Fruit fly (Drosophila melanogaster) whole organism, embryonic: ENCODE results near the gene Mst36Fb.
A peak's percentile ranks its signal among the peaks of the same experiment; 100 is the strongest.

Experiments
- Blimp-1 ChIP-seq: fragments of 200-800 bp; sonication (Bioruptor generic); optimal IDR thresholded peaks from 3 replicates; lab custom pipeline; 2018; ENCODE audit warnings: missing biosample characterization, missing genetic modification characterization, mild to moderate bottlenecking, moderate library complexity, missing genetic modification reagents
- CG10274 ChIP-seq: fragments of 200-800 bp; sonication (Bioruptor generic); optimal IDR thresholded peaks from 3 replicates; lab custom pipeline; 2017; ENCODE audit warnings: missing biosample characterization, mild to moderate bottlenecking, missing genetic modification characterization
- CG10959 ChIP-seq: fragments of 200-800 bp; sonication (Bioruptor generic); IDR thresholded peaks from 2 replicates; pipeline ENCODE4 v1.3.6; 2022; ENCODE audit warnings: missing biosample characterization, missing genetic modification characterization
- CG11085 ChIP-seq: fragments of 200-800 bp; sonication (Bioruptor generic); IDR thresholded peaks from 2 replicates; pipeline ENCODE4 v1.3.6; 2022; ENCODE audit warnings: missing biosample characterization, missing genetic modification characterization
- CG11398 ChIP-seq: fragments of 200-800 bp; sonication (Bioruptor generic); optimal IDR thresholded peaks from 2 replicates; lab custom pipeline; 2016; ENCODE audit warnings: missing biosample characterization, missing genetic modification characterization
- CG12769 ChIP-seq: fragments of 200-800 bp; sonication (Bioruptor generic); optimal IDR thresholded peaks from 2 replicates; lab custom pipeline; 2019; ENCODE audit warnings: missing biosample characterization, mild to moderate bottlenecking, missing genetic modification characterization, moderate library complexity
- CG15011 ChIP-seq: fragments of 200-800 bp; sonication (Bioruptor generic); optimal IDR thresholded peaks from 3 replicates; lab custom pipeline; 2018; ENCODE audit warnings: missing biosample characterization, mild to moderate bottlenecking, missing genetic modification characterization
- CG17612 ChIP-seq: fragments of 200-800 bp; sonication (Bioruptor generic); IDR thresholded peaks from 2 replicates; pipeline ENCODE4 v1.3.6; 2022; ENCODE audit warnings: missing biosample characterization, missing genetic modification characterization
- CG31441 ChIP-seq: fragments of 200-800 bp; sonication (Bioruptor generic); IDR thresholded peaks from 2 replicates; pipeline ENCODE4 v1.3.6; 2022; ENCODE audit warnings: missing biosample characterization, missing genetic modification characterization
- CG4328 ChIP-seq: fragments of 200-800 bp; sonication (Bioruptor generic); optimal IDR thresholded peaks from 3 replicates; lab custom pipeline; 2017; ENCODE audit warnings: missing biosample characterization, missing genetic modification reagents, missing genetic modification characterization
- CG4424 ChIP-seq: fragments of 200-800 bp; sonication (Bioruptor generic); optimal IDR thresholded peaks from 3 replicates; lab custom pipeline; 2016; ENCODE audit warnings: missing biosample characterization, missing genetic modification characterization
- CG6272 ChIP-seq: fragments of 200-800 bp; sonication (Bioruptor generic); IDR thresholded peaks from 2 replicates; pipeline ENCODE4 v1.3.6; 2022; ENCODE audit warnings: missing biosample characterization, missing genetic modification characterization
- CG6689 ChIP-seq: fragments of 200-800 bp; sonication (Bioruptor generic); IDR thresholded peaks from 2 replicates; pipeline ENCODE4 v1.3.6; 2022; ENCODE audit warnings: missing biosample characterization, missing genetic modification characterization
- CG7786 ChIP-seq: fragments of 200-800 bp; sonication (Bioruptor generic); optimal IDR thresholded peaks from 2 replicates; lab custom pipeline; 2016; ENCODE audit warnings: missing biosample characterization, missing genetic modification characterization
- CG8944 ChIP-seq: fragments of 200-800 bp; sonication (Bioruptor generic); optimal IDR thresholded peaks from 3 replicates; lab custom pipeline; 2016; ENCODE audit warnings: missing biosample characterization, missing genetic modification characterization
- CG9797 ChIP-seq: fragments of 200-800 bp; sonication (Bioruptor generic); optimal IDR thresholded peaks from 3 replicates; lab custom pipeline; 2018; ENCODE audit warnings: missing biosample characterization, mild to moderate bottlenecking, missing genetic modification characterization
- CG9817 ChIP-seq: fragments of 200-800 bp; sonication (Bioruptor generic); optimal IDR thresholded peaks from 2 replicates; lab custom pipeline; 2018; ENCODE audit warnings: missing biosample characterization, mild to moderate bottlenecking, missing genetic modification characterization, moderate library complexity
- CrebB ChIP-seq: fragments of 200-800 bp; sonication (Bioruptor generic); optimal IDR thresholded peaks from 3 replicates; lab custom pipeline; 2018; ENCODE audit warnings: missing biosample characterization, mild to moderate bottlenecking, missing genetic modification characterization
- Dfd ChIP-seq, 2 experiments: fragments of >200 bp; optimal IDR thresholded peaks; 2 replicates each; lab custom pipeline; 2017; ENCODE audit warnings: missing biosample characterization in 2 of 2, missing genetic modification characterization in 2 of 2
- Doc2 ChIP-seq: fragments of 200-800 bp; sonication (Bioruptor generic); IDR thresholded peaks from 2 replicates; pipeline ENCODE4 v1.3.6; 2022; ENCODE audit warnings: missing biosample characterization, missing genetic modification characterization
- Elba2 ChIP-seq: fragments of 200-800 bp; sonication (Bioruptor generic); optimal IDR thresholded peaks from 3 replicates; lab custom pipeline; 2016; ENCODE audit warnings: missing biosample characterization, missing genetic modification characterization
- HLH3B ChIP-seq: fragments of 200-800 bp; sonication (Bioruptor generic); IDR thresholded peaks from 2 replicates; pipeline ENCODE4 v1.3.6; 2022; ENCODE audit warnings: missing biosample characterization, missing genetic modification characterization
- Hr51 ChIP-seq, 2 experiments: fragments of 200-800 bp; sonication (Bioruptor generic); optimal IDR thresholded peaks; 2 replicates in 1 of 2; 3 replicates in 1 of 2; lab custom pipeline; 2016 to 2018; ENCODE audit warnings: missing biosample characterization in 2 of 2, missing genetic modification characterization in 2 of 2, mild to moderate bottlenecking in 1 of 2, moderate library complexity in 1 of 2
- Hr78 ChIP-seq, 2 experiments: fragments of 200-800 bp in 1 of 2; fragments of >200 bp in 1 of 2; sonication (Bioruptor generic) in 1 of 2; optimal IDR thresholded peaks; 2 replicates each; lab custom pipeline; 2017 to 2019; ENCODE audit warnings: missing biosample characterization in 2 of 2, missing genetic modification characterization in 2 of 2, mild to moderate bottlenecking in 1 of 2, moderate library complexity in 1 of 2
- Med ChIP-seq: fragments of 200-800 bp; sonication (Bioruptor generic); peaks from one replicate; lab custom pipeline; 2016; ENCODE audit warnings: missing biosample characterization, missing genetic modification characterization, mild to moderate bottlenecking, inconsistent platforms, moderate library complexity
- Opbp ChIP-seq: fragments of 200-800 bp; sonication (Bioruptor generic); IDR thresholded peaks from 3 replicates; pipeline ENCODE4 v1.3.6; 2022; ENCODE audit warnings: missing biosample characterization, missing genetic modification characterization; ENCODE audit not compliant: partially characterized antibody
- bab2 ChIP-seq: fragments of 200-800 bp; sonication (Bioruptor generic); optimal IDR thresholded peaks from 2 replicates; lab custom pipeline; 2016; ENCODE audit warnings: missing biosample characterization, missing genetic modification characterization
- cad ChIP-seq: fragments of >200 bp; optimal IDR thresholded peaks from 2 replicates; lab custom pipeline; 2017; ENCODE audit warnings: missing biosample characterization, missing genetic modification characterization
- corto ChIP-seq: fragments of 200-800 bp; sonication (Bioruptor generic); optimal IDR thresholded peaks from 2 replicates; lab custom pipeline; 2016; ENCODE audit warnings: missing biosample characterization, mild to moderate bottlenecking, missing genetic modification characterization, moderate library complexity
- dm ChIP-seq: fragments of 200-800 bp; sonication (Bioruptor generic); optimal IDR thresholded peaks from 3 replicates; lab custom pipeline; 2016; ENCODE audit warnings: missing biosample characterization, missing genetic modification characterization
- eve ChIP-seq, 2 experiments: fragments of >200 bp; optimal IDR thresholded peaks; 2 replicates each; lab custom pipeline; 2017; ENCODE audit warnings: missing biosample characterization in 2 of 2, missing genetic modification characterization in 2 of 2
- ewg ChIP-seq: fragments of 200-800 bp; sonication (Bioruptor generic); optimal IDR thresholded peaks from 3 replicates; lab custom pipeline; 2017; ENCODE audit warnings: mild to moderate bottlenecking, missing biosample characterization, missing genetic modification reagents, missing genetic modification characterization
- fd102C ChIP-seq: fragments of 200-800 bp; sonication (Bioruptor generic); optimal IDR thresholded peaks from 2 replicates; lab custom pipeline; 2018; ENCODE audit warnings: missing biosample characterization, mild to moderate bottlenecking, missing genetic modification characterization, moderate library complexity
- fru ChIP-seq: fragments of >200 bp; optimal IDR thresholded peaks from 2 replicates; lab custom pipeline; 2017
- kni ChIP-seq: fragments of 200-800 bp; sonication (Bioruptor generic); optimal IDR thresholded peaks from 3 replicates; lab custom pipeline; 2017; ENCODE audit warnings: mild to moderate bottlenecking, missing biosample characterization, missing genetic modification reagents, missing genetic modification characterization
- lab ChIP-seq: fragments of 200-800 bp; sonication (Bioruptor generic); optimal IDR thresholded peaks from 3 replicates; lab custom pipeline; 2017; ENCODE audit warnings: missing biosample characterization, missing genetic modification characterization, mild to moderate bottlenecking, moderate library complexity, missing genetic modification reagents
- lbe ChIP-seq: fragments of 200-800 bp; sonication (Bioruptor generic); optimal IDR thresholded peaks from 2 replicates; lab custom pipeline; 2016; ENCODE audit warnings: missing biosample characterization, mild to moderate bottlenecking, missing genetic modification characterization
- oc ChIP-seq: fragments of 200-800 bp; sonication (Bioruptor generic); optimal IDR thresholded peaks from 2 replicates; lab custom pipeline; 2018; ENCODE audit warnings: missing biosample characterization, mild to moderate bottlenecking, missing genetic modification characterization, moderate library complexity
- odd ChIP-seq: fragments of 200-800 bp; sonication (Bioruptor generic); optimal IDR thresholded peaks from 2 replicates; lab custom pipeline; 2017; ENCODE audit warnings: missing biosample characterization, mild to moderate bottlenecking, missing genetic modification characterization
- prd ChIP-seq, 3 experiments: fragments of >200 bp in 2 of 3; fragments of 200-800 bp in 1 of 3; sonication (Bioruptor generic) in 1 of 3; optimal IDR thresholded peaks in 2 of 3; IDR thresholded peaks in 1 of 3; 2 replicates in 2 of 3; 3 replicates in 1 of 3; pipeline versions ENCODE4 v1.3.6 to Lab custom; 2017 to 2022; ENCODE audit warnings: missing biosample characterization in 1 of 3, missing genetic modification characterization in 1 of 3
- pum ChIP-seq: fragments of 200-800 bp; sonication (Bioruptor generic); optimal IDR thresholded peaks from 2 replicates; lab custom pipeline; 2016; ENCODE audit warnings: missing biosample characterization, missing genetic modification characterization
- pzg ChIP-seq: fragments of 200-800 bp; sonication (Bioruptor generic); optimal IDR thresholded peaks from 3 replicates; lab custom pipeline; 2018; ENCODE audit warnings: missing biosample characterization, mild to moderate bottlenecking, missing genetic modification characterization, moderate library complexity
- sens ChIP-seq: fragments of 200-800 bp; sonication (Bioruptor generic); peaks from one replicate; lab custom pipeline; 2016; ENCODE audit warnings: missing biosample characterization, missing genetic modification characterization
- shn ChIP-seq: fragments of 200-800 bp; sonication (Bioruptor generic); optimal IDR thresholded peaks from 3 replicates; lab custom pipeline; 2016; ENCODE audit warnings: missing biosample characterization, missing genetic modification characterization
- slou ChIP-seq: fragments of 200-800 bp; sonication (Bioruptor generic); optimal IDR thresholded peaks from 3 replicates; lab custom pipeline; 2016; ENCODE audit warnings: missing biosample characterization, missing genetic modification characterization
- so ChIP-seq: fragments of 200-800 bp; sonication (Bioruptor generic); IDR thresholded peaks from 3 replicates; pipeline ENCODE4 v1.3.6; 2022; ENCODE audit warnings: missing biosample characterization, missing genetic modification characterization
- sqz ChIP-seq: fragments of 200-800 bp; sonication (Bioruptor generic); optimal IDR thresholded peaks from 3 replicates; lab custom pipeline; 2018; ENCODE audit warnings: missing biosample characterization, mild to moderate bottlenecking, missing genetic modification characterization
- sr ChIP-seq: fragments of 200-800 bp; sonication (Bioruptor generic); IDR thresholded peaks from 3 replicates; pipeline ENCODE4 v1.3.6; 2022; ENCODE audit warnings: missing biosample characterization, missing genetic modification characterization
- stwl ChIP-seq: fragments of 200-800 bp; sonication (Bioruptor generic); optimal IDR thresholded peaks from 3 replicates; lab custom pipeline; 2018; ENCODE audit warnings: missing biosample characterization, mild to moderate bottlenecking, missing genetic modification characterization, moderate library complexity
- tna ChIP-seq: fragments of 200-800 bp; sonication (Bioruptor generic); IDR thresholded peaks from 2 replicates; pipeline ENCODE4 v1.3.6; 2022; ENCODE audit warnings: missing biosample characterization, missing genetic modification characterization; ENCODE audit not compliant: partially characterized antibody
- trh ChIP-seq: fragments of 200-800 bp; sonication (Bioruptor generic); optimal IDR thresholded peaks from 2 replicates; lab custom pipeline; 2016; ENCODE audit warnings: missing biosample characterization, missing genetic modification characterization
- vvl ChIP-seq: fragments of 200-800 bp; sonication (Bioruptor generic); IDR thresholded peaks from 2 replicates; pipeline ENCODE4 v1.3.6; 2022; ENCODE audit warnings: missing biosample characterization, missing genetic modification characterization

The Mst36Fb gene

DNA sequence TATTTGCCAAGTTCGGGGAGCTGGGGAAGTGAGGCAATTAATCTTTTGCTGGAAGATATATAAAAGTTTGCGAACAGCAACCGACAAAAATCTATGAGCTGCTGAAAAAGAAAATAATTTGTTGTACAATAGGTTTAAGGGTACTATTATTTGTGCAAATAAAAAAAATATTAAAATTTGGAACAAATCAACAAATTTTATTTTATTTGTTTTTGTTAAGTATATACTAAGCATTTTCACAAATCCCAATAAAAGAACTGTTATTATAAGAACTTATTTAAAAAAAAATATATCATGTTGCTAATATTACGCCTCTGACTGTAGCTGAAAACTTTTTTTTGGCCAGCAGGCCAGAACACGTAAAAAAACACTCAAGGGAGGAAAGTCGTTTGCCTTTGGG is 16.8 kb downstream of the Mst36Fb start (continued):
- TF ChIP-seq prd (optimal IDR thresholded peaks at IDR 0.05; lab: Kevin White, UChicago) = no peak
- TF ChIP-seq prd (GFP tag; IDR thresholded peaks at IDR 0.05; lab: Robert Waterston, UW) = no peak
- no peak for TF ChIP-seq CG4424 (GFP tag; lab: Kevin White, UChicago)
- TF ChIP-seq bab2 (GFP tag; lab: Kevin White, UChicago) = no peak
- TF ChIP-seq corto = no peak
- no peak for TF ChIP-seq Elba2 (GFP tag; lab: Kevin White, UChicago)
- no peak for TF ChIP-seq ewg
- TF ChIP-seq eve (GFP tag; optimal IDR thresholded peaks at IDR 0.05; lab: Kevin White, UChicago) = no peak
- peak; percentile 31 for TF ChIP-seq CG15011 (GFP tag; lab: Kevin White, UChicago)
- no peak for TF ChIP-seq trh (GFP tag; lab: Kevin White, UChicago)
- TF ChIP-seq fru (lab: Kevin White, UChicago) = no peak
- no peak for TF ChIP-seq CG6272 (GFP tag; lab: Robert Waterston, UW)
- TF ChIP-seq odd (GFP tag; lab: Kevin White, UChicago) = no peak
- TF ChIP-seq pzg = no peak
- TF ChIP-seq CG8944 (GFP tag; lab: Kevin White, UChicago) = no peak
- no peak for TF ChIP-seq Dfd (GFP tag; optimal IDR thresholded peaks at IDR 0.05; lab: Kevin White, UChicago)
- no peak for TF ChIP-seq CG6689 (GFP tag; lab: Robert Waterston, UW)
- TF ChIP-seq shn (GFP tag; lab: Kevin White, UChicago) = no peak
- no peak for TF ChIP-seq CG17612
- no peak for TF ChIP-seq slou (GFP tag; lab: Kevin White, UChicago)
- TF ChIP-seq kni (GFP tag; lab: Kevin White, UChicago) = no peak
- TF ChIP-seq pum (GFP tag; lab: Kevin White, UChicago) = no peak
- no peak for TF ChIP-seq CG9817 (tag; lab: Kevin White, UChicago)
- TF ChIP-seq CrebB (tag; lab: Kevin White, UChicago) = no peak
- TF ChIP-seq fd102C = no peak
- no peak for TF ChIP-seq dm (GFP tag; lab: Kevin White, UChicago)
- no peak for TF ChIP-seq CG10274
- TF ChIP-seq CG11085 (GFP tag; lab: Robert Waterston, UW) = no peak
- no peak for TF ChIP-seq Opbp (GFP tag; lab: Robert Waterston, UW)
- TF ChIP-seq Doc2 (GFP tag; lab: Robert Waterston, UW) = no peak
- TF ChIP-seq HLH3B = no peak
- TF ChIP-seq cad (GFP tag; lab: Kevin White, UChicago) = no peak
- no peak for TF ChIP-seq lbe
- no peak for TF ChIP-seq tna

DNA sequence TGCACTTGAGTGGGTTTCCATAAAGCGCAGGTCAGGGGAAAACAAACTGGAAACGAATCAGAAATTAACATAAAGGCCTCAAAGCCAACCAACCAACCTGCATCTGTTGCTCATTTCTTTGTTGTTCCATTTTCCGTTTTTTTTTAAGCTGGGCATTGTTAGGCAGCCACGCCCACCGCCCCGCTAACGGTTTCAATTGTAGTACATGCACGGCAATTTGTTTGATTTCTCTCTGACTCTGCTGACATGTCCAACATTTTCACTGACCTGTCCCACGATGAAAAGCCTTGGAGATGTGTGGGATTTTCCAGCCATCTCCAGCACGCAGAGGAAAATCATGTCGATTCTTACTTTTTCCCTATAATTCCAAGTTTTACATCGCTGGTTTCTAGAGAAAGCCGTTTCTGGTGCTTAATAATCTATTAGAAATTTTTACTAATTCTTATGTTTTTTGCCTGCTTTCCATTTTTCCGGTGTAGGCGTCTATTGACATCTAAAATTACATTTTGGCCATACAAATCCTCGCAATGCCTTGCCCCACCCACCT is 18.1 kb downstream of the Mst36Fb start:
- TF ChIP-seq stwl (tag; lab: Kevin White, UChicago) = no peak
- TF ChIP-seq CG31441 (GFP tag; lab: Robert Waterston, UW) = no peak
- TF ChIP-seq CG11398 (GFP tag; lab: Kevin White, UChicago) = no peak
- TF ChIP-seq CG9797 = no peak
- TF ChIP-seq lab (GFP tag; lab: Kevin White, UChicago) = peak; percentile 10
- TF ChIP-seq sqz (GFP tag; lab: Kevin White, UChicago) = peak; percentile 40
- TF ChIP-seq so (GFP tag; lab: Robert Waterston, UW) = no peak
- TF ChIP-seq CG7786 = no peak
- TF ChIP-seq sens = peak; percentile 84
- TF ChIP-seq Blimp-1 (GFP tag; lab: Kevin White, UChicago) = peak; percentile 28
- no peak for TF ChIP-seq Hr51 (GFP tag; optimal IDR thresholded peaks at IDR 0.05; lab: Kevin White, UChicago)
- no peak for TF ChIP-seq sr (GFP tag; lab: Robert Waterston, UW)
- peak; percentile 58 for TF ChIP-seq oc (tag; lab: Kevin White, UChicago)
- TF ChIP-seq Hr78 (GFP tag; optimal IDR thresholded peaks at IDR 0.05; lab: Kevin White, UChicago) = peak in 1 of 2 experiments; percentile 18
- TF ChIP-seq CG6272 (GFP tag; lab: Robert Waterston, UW) = no peak
- TF ChIP-seq CG12769 (tag; lab: Kevin White, UChicago) = no peak
- peak; percentile 71; the same call in 1 of the 2 replicates for TF ChIP-seq vvl
- no peak for TF ChIP-seq CG4328 (GFP tag; lab: Kevin White, UChicago)
- TF ChIP-seq Med (GFP tag; lab: Kevin White, UChicago) = peak; percentile 56
- TF ChIP-seq CG10959 = no peak
